Fruit fly (Drosophila melanogaster): Measurements from ENCODE around the gene amd.

The amd gene

DNA sequence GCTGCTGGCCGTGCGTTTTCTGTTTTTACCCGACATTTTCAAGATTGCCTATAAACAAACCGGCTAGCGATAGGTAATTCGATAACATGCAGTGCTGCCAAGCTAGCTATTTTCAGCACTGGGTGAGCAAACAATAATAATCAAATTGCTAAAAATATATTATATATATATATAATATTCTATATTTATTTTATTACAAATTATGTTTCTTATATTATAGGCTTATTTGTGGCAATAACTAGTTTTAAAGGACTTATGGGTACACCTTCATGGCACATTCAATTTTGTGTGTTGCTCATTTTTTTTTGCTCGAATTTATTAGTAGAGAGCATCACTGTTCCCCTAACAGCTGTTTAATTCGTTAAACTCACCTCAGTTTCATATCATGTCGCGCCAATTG lies 16.9 kb downstream of the amd start (continued):
- TF ChIP-seq CG18599 (GFP tag; optimal IDR thresholded peaks at IDR 0.05) (peak; percentile 74), Ssrp (tag; optimal IDR thresholded peaks at IDR 0.05) (peak; percentile 68), CG4328 (GFP tag; optimal IDR thresholded peaks at IDR 0.05) (peak; percentile 77), bigmax (GFP tag; optimal IDR thresholded peaks at IDR 0.05) (no peak), CG17328 (GFP tag; IDR thresholded peaks at IDR 0.05) (no peak), repo (GFP tag; optimal IDR thresholded peaks at IDR 0.05) (no peak), sc (optimal IDR thresholded peaks at IDR 0.05) (no peak), sc (GFP tag; optimal IDR thresholded peaks at IDR 0.05) (no peak), Hey (tag; optimal IDR thresholded peaks at IDR 0.05) (no peak), bowl (GFP tag; IDR thresholded peaks at IDR 0.05) (no peak), CG14860 (GFP tag; IDR thresholded peaks at IDR 0.05; ENCODE audit: partially characterized antibody) (no peak; the same call in 2 of the 3 replicates), insv (GFP tag; optimal IDR thresholded peaks at IDR 0.05) (peak in 1 of 2 experiments; percentile 69), fd64A (GFP tag; optimal IDR thresholded peaks at IDR 0.05) (no peak), CG17568 (GFP tag; optimal IDR thresholded peaks at IDR 0.05) (no peak), TFAM (GFP tag; optimal IDR thresholded peaks at IDR 0.05) (no peak), tup (GFP tag; optimal IDR thresholded peaks at IDR 0.05) (no peak), CG4707 (GFP tag; optimal IDR thresholded peaks at IDR 0.05) (no peak), CG2202 (tag; optimal IDR thresholded peaks at IDR 0.05) (no peak), emc (GFP tag; optimal IDR thresholded peaks at IDR 0.05) (no peak), vfl (GFP tag; optimal IDR thresholded peaks at IDR 0.05) (no peak), mam (GFP tag; optimal IDR thresholded peaks at IDR 0.05) (no peak), CG6689 (GFP tag; IDR thresholded peaks at IDR 0.05) (peak; percentile 29; the same call in 1 of the 2 replicates), CG1024 (GFP tag; IDR thresholded peaks at IDR 0.05) (no peak), Lhr (GFP tag; optimal IDR thresholded peaks at IDR 0.05) (no peak), CG10431 (GFP tag; optimal IDR thresholded peaks at IDR 0.05) (peak; percentile 66), nom (GFP tag; optimal IDR thresholded peaks at IDR 0.05) (peak; percentile 14), CG7786 (GFP tag; optimal IDR thresholded peaks at IDR 0.05) (no peak), Blimp-1 (GFP tag; optimal IDR thresholded peaks at IDR 0.05) (no peak), Atf6 (GFP tag; IDR thresholded peaks at IDR 0.05) (no peak), CG4404 (GFP tag; IDR thresholded peaks at IDR 0.05) (no peak), al (GFP tag; IDR thresholded peaks at IDR 0.05) (peak; percentile 60), pum (GFP tag; optimal IDR thresholded peaks at IDR 0.05) (no peak), Side (GFP tag; optimal IDR thresholded peaks at IDR 0.05) (no peak), dan (GFP tag; IDR thresholded peaks at IDR 0.05) (no peak), CG7839 (tag; optimal IDR thresholded peaks at IDR 0.05) (peak; percentile 72), sens-2 (GFP tag; IDR thresholded peaks at IDR 0.05) (no peak), ATbp (GFP tag; optimal IDR thresholded peaks at IDR 0.05) (peak; percentile 32), HLH4C (GFP tag; IDR thresholded peaks at IDR 0.05; ENCODE audit: partially characterized antibody) (no peak), esg (GFP tag; conservative IDR thresholded peaks at IDR 0.05) (0 out of 2 replicates have a peak, but pooled peaks have one; percentile 18), Asciz (GFP tag; optimal IDR thresholded peaks at IDR 0.05) (no peak), crol (GFP tag; IDR thresholded peaks at IDR 0.05) (no peak), CG3838 (GFP tag; optimal IDR thresholded peaks at IDR 0.05) (no peak), ewg (GFP tag; optimal IDR thresholded peaks at IDR 0.05) (no peak), kay (GFP tag; optimal IDR thresholded peaks at IDR 0.05) (no peak), CG33557 (GFP tag; optimal IDR thresholded peaks at IDR 0.05) (peak; percentile 77), CG11398 (GFP tag; optimal IDR thresholded peaks at IDR 0.05) (no peak), CG16863 (GFP tag; optimal IDR thresholded peaks at IDR 0.05) (no peak), zen (tag; optimal IDR thresholded peaks at IDR 0.05) (peak; percentile 45), disco-r (GFP tag; optimal IDR thresholded peaks at IDR 0.05) (no peak), Hand (GFP tag; optimal IDR thresholded peaks at IDR 0.05) (peak; percentile 23), CG1792 (GFP tag; optimal IDR thresholded peaks at IDR 0.05) (no peak)
